Fruit fly (Drosophila melanogaster) whole organism, embryonic: ENCODE measurements around the gene morgue.

Source experiments
- Blimp-1 ChIP-seq: fragments of 200-800 bp; sonication (Bioruptor generic); optimal IDR thresholded peaks from 3 replicates; lab custom pipeline; 2018; ENCODE audit warnings: missing biosample characterization, missing genetic modification characterization, mild to moderate bottlenecking, moderate library complexity, missing genetic modification reagents
- CG10979 ChIP-seq: fragments of 200-800 bp; sonication (Bioruptor generic); optimal IDR thresholded peaks from 2 replicates; lab custom pipeline; 2018; ENCODE audit warnings: missing biosample characterization, mild to moderate bottlenecking, missing genetic modification characterization, moderate library complexity
- CG11247 ChIP-seq: fragments of 200-800 bp; sonication (Bioruptor generic); IDR thresholded peaks from 2 replicates; pipeline ENCODE4 v1.3.6; 2022; ENCODE audit warnings: missing biosample characterization, missing genetic modification characterization
- CG11456 ChIP-seq: fragments of 200-800 bp; sonication (Bioruptor generic); IDR thresholded peaks from 3 replicates; pipeline ENCODE4 v1.3.6; 2022; ENCODE audit warnings: missing biosample characterization, missing genetic modification characterization
- CG11696 ChIP-seq: fragments of 200-800 bp; sonication (Bioruptor generic); IDR thresholded peaks from 2 replicates; pipeline ENCODE4 v1.3.6; 2022; ENCODE audit warnings: missing biosample characterization, missing genetic modification characterization
- CG12219 ChIP-seq: fragments of 200-800 bp; sonication (Bioruptor generic); optimal IDR thresholded peaks from 3 replicates; lab custom pipeline; 2018; ENCODE audit warnings: missing biosample characterization, mild to moderate bottlenecking, missing genetic modification characterization
- CG12659 ChIP-seq: fragments of 200-800 bp; sonication (Bioruptor generic); optimal IDR thresholded peaks from 3 replicates; lab custom pipeline; 2017; ENCODE audit warnings: mild to moderate bottlenecking, missing biosample characterization, missing genetic modification reagents, missing genetic modification characterization
- CG13424 ChIP-seq: fragments of 200-800 bp; sonication (Bioruptor generic); optimal IDR thresholded peaks from 2 replicates; lab custom pipeline; 2019; ENCODE audit warnings: missing biosample characterization, mild to moderate bottlenecking, missing genetic modification characterization, moderate library complexity
- CG13894 ChIP-seq: fragments of 200-800 bp; sonication (Bioruptor generic); optimal IDR thresholded peaks from 3 replicates; lab custom pipeline; 2018; ENCODE audit warnings: missing biosample characterization, mild to moderate bottlenecking, missing genetic modification characterization, moderate library complexity
- CG15269 ChIP-seq: fragments of 200-800 bp; sonication (Bioruptor generic); optimal IDR thresholded peaks from 2 replicates; lab custom pipeline; 2018; ENCODE audit warnings: missing biosample characterization, mild to moderate bottlenecking, missing genetic modification characterization, moderate library complexity
- CG17361 ChIP-seq: fragments of 200-800 bp; sonication (Bioruptor generic); IDR thresholded peaks from 3 replicates; pipeline ENCODE4 v1.3.6; 2022; ENCODE audit warnings: missing biosample characterization, missing genetic modification characterization
- CG17568 ChIP-seq: fragments of 200-800 bp; sonication (Bioruptor generic); optimal IDR thresholded peaks from 2 replicates; lab custom pipeline; 2018; ENCODE audit warnings: missing biosample characterization, mild to moderate bottlenecking, missing genetic modification characterization, moderate library complexity
- CG2678 ChIP-seq: fragments of 200-800 bp; sonication (Bioruptor generic); optimal IDR thresholded peaks from 3 replicates; lab custom pipeline; 2019; ENCODE audit warnings: missing biosample characterization, mild to moderate bottlenecking, missing genetic modification characterization, moderate library complexity
- CG2712 ChIP-seq: fragments of 200-800 bp; optimal IDR thresholded peaks from 3 replicates; lab custom pipeline; 2019; ENCODE audit warnings: missing biosample characterization, mild to moderate bottlenecking, missing genetic modification characterization, moderate library complexity
- CG9932 ChIP-seq: fragments of 200-800 bp; sonication (Bioruptor generic); IDR thresholded peaks from 2 replicates; pipeline ENCODE4 v1.3.6; 2022; ENCODE audit warnings: missing biosample characterization, missing genetic modification characterization
- D19A ChIP-seq: fragments of 200-800 bp; optimal IDR thresholded peaks from 3 replicates; lab custom pipeline; 2019; ENCODE audit warnings: missing biosample characterization, mild to moderate bottlenecking, missing genetic modification characterization, moderate library complexity
- Dp ChIP-seq: fragments of 200-800 bp; sonication (Bioruptor generic); optimal IDR thresholded peaks from 2 replicates; lab custom pipeline; 2018; ENCODE audit warnings: missing biosample characterization, mild to moderate bottlenecking, missing genetic modification characterization, moderate library complexity
- Drgx ChIP-seq: fragments of 200-800 bp; sonication (Bioruptor generic); IDR thresholded peaks from 2 replicates; pipeline ENCODE4 v1.3.6; 2022; ENCODE audit warnings: missing biosample characterization, missing genetic modification characterization
- E2f2 ChIP-seq: fragments of 200-800 bp; sonication (Bioruptor generic); IDR thresholded peaks from 2 replicates; pipeline ENCODE4 v1.3.6; 2022; ENCODE audit warnings: missing biosample characterization, missing genetic modification characterization
- Fer1 ChIP-seq: fragments of 200-800 bp; sonication (Bioruptor generic); optimal IDR thresholded peaks from 2 replicates; lab custom pipeline; 2017; ENCODE audit warnings: missing biosample characterization, mild to moderate bottlenecking, missing genetic modification characterization
- Fer3 ChIP-seq: fragments of 200-800 bp; sonication (Bioruptor generic); optimal IDR thresholded peaks from 2 replicates; lab custom pipeline; 2018; ENCODE audit warnings: missing biosample characterization, mild to moderate bottlenecking, missing genetic modification characterization, moderate library complexity
- Hr51 ChIP-seq, 2 experiments: fragments of 200-800 bp; sonication (Bioruptor generic); optimal IDR thresholded peaks; 2 replicates in 1 of 2; 3 replicates in 1 of 2; lab custom pipeline; 2016 to 2018; ENCODE audit warnings: missing biosample characterization in 2 of 2, missing genetic modification characterization in 2 of 2, mild to moderate bottlenecking in 1 of 2, moderate library complexity in 1 of 2
- Hr78 ChIP-seq, 2 experiments: fragments of 200-800 bp in 1 of 2; fragments of >200 bp in 1 of 2; sonication (Bioruptor generic) in 1 of 2; optimal IDR thresholded peaks; 2 replicates each; lab custom pipeline; 2017 to 2019; ENCODE audit warnings: missing biosample characterization in 2 of 2, missing genetic modification characterization in 2 of 2, mild to moderate bottlenecking in 1 of 2, moderate library complexity in 1 of 2
- Med ChIP-seq: fragments of 200-800 bp; sonication (Bioruptor generic); peaks from one replicate; lab custom pipeline; 2016; ENCODE audit warnings: missing biosample characterization, missing genetic modification characterization, mild to moderate bottlenecking, inconsistent platforms, moderate library complexity
- Myb ChIP-seq: fragments of 200-800 bp; sonication (Bioruptor generic); optimal IDR thresholded peaks from 2 replicates; lab custom pipeline; 2016; ENCODE audit warnings: missing biosample characterization, missing genetic modification characterization
- NFAT ChIP-seq: fragments of 200-800 bp; sonication (Bioruptor generic); IDR thresholded peaks from 2 replicates; pipeline ENCODE4 v1.3.6; 2022; ENCODE audit warnings: missing biosample characterization, missing genetic modification characterization
- Pdp1 ChIP-seq, 2 experiments: fragments of 200-800 bp; sonication (Bioruptor generic); optimal IDR thresholded peaks; 3 replicates each; lab custom pipeline; 2016; ENCODE audit warnings: missing biosample characterization in 2 of 2, missing genetic modification characterization in 2 of 2, mild to moderate bottlenecking in 1 of 2, moderate library complexity in 1 of 2
- Ssrp ChIP-seq: fragments of 200-800 bp; sonication (Bioruptor generic); optimal IDR thresholded peaks from 2 replicates; lab custom pipeline; 2018; ENCODE audit warnings: missing biosample characterization, mild to moderate bottlenecking, missing genetic modification characterization, moderate library complexity
- Taf1 ChIP-seq: fragments of 200-800 bp; sonication (Bioruptor generic); IDR thresholded peaks from 2 replicates; pipeline ENCODE4 v1.3.6; 2022; ENCODE audit warnings: missing biosample characterization, missing genetic modification characterization
- Trl ChIP-seq, 3 experiments: fragments of >200 bp in 2 of 3; fragments of 200-800 bp in 1 of 3; sonication (Bioruptor generic) in 1 of 3; optimal IDR thresholded peaks; 2 replicates in 1 of 3; 3 replicates in 2 of 3; lab custom pipeline; 2016 to 2017; ENCODE audit warnings: missing biosample characterization in 1 of 3, missing genetic modification characterization in 1 of 3
- chinmo ChIP-seq: fragments of 200-800 bp; sonication (Bioruptor generic); IDR thresholded peaks from 4 replicates; pipeline ENCODE4 v1.3.6; 2022; ENCODE audit warnings: missing biosample characterization, missing genetic modification characterization; ENCODE audit not compliant: partially characterized antibody
- chm ChIP-seq: fragments of 200-800 bp; sonication (Bioruptor generic); IDR thresholded peaks from 2 replicates; pipeline ENCODE4 v1.3.6; 2022; ENCODE audit warnings: missing biosample characterization, missing genetic modification characterization
- crol ChIP-seq: fragments of 200-800 bp; sonication (Bioruptor generic); IDR thresholded peaks from 2 replicates; pipeline ENCODE4 v1.3.6; 2022; ENCODE audit warnings: missing biosample characterization, missing genetic modification characterization
- dan ChIP-seq: fragments of 200-800 bp; sonication (Bioruptor generic); IDR thresholded peaks from 2 replicates; pipeline ENCODE4 v1.3.6; 2022; ENCODE audit warnings: missing biosample characterization, missing genetic modification characterization
- dmrt11E ChIP-seq: fragments of 200-800 bp; sonication (Bioruptor generic); optimal IDR thresholded peaks from 3 replicates; lab custom pipeline; 2018; ENCODE audit warnings: missing biosample characterization, mild to moderate bottlenecking, missing genetic modification characterization, moderate library complexity
- emc ChIP-seq: fragments of 200-800 bp; sonication (Bioruptor generic); optimal IDR thresholded peaks from 2 replicates; lab custom pipeline; 2016; ENCODE audit warnings: missing biosample characterization, missing genetic modification characterization
- en ChIP-seq: fragments of 200-800 bp; sonication (Bioruptor generic); optimal IDR thresholded peaks from 2 replicates; lab custom pipeline; 2016; ENCODE audit warnings: missing biosample characterization, missing genetic modification characterization
- eyg ChIP-seq: fragments of 200-800 bp; sonication (Bioruptor generic); optimal IDR thresholded peaks from 3 replicates; lab custom pipeline; 2016; ENCODE audit warnings: missing biosample characterization, missing genetic modification characterization
- ftz-f1 ChIP-seq: fragments of 200-800 bp; sonication (Bioruptor generic); optimal IDR thresholded peaks from 2 replicates; lab custom pipeline; 2016; ENCODE audit warnings: missing biosample characterization, missing genetic modification characterization
- ken ChIP-seq: fragments of 200-800 bp; sonication (Bioruptor generic); IDR thresholded peaks from 3 replicates; pipeline ENCODE4 v1.3.6; 2022; ENCODE audit warnings: missing biosample characterization, missing genetic modification characterization
- phol ChIP-seq: fragments of 200-800 bp; sonication (Bioruptor generic); optimal IDR thresholded peaks from 3 replicates; lab custom pipeline; 2018; ENCODE audit warnings: missing biosample characterization, mild to moderate bottlenecking, missing genetic modification characterization, moderate library complexity
- prd ChIP-seq, 3 experiments: fragments of >200 bp in 2 of 3; fragments of 200-800 bp in 1 of 3; sonication (Bioruptor generic) in 1 of 3; optimal IDR thresholded peaks in 2 of 3; IDR thresholded peaks in 1 of 3; 2 replicates in 2 of 3; 3 replicates in 1 of 3; pipeline versions ENCODE4 v1.3.6 to Lab custom; 2017 to 2022; ENCODE audit warnings: missing biosample characterization in 1 of 3, missing genetic modification characterization in 1 of 3
- sd ChIP-seq: fragments of 200-800 bp; sonication (Bioruptor generic); optimal IDR thresholded peaks from 3 replicates; lab custom pipeline; 2018; ENCODE audit warnings: missing biosample characterization, mild to moderate bottlenecking, missing genetic modification characterization, moderate library complexity
- sens-2 ChIP-seq: fragments of 200-800 bp; sonication (Bioruptor generic); IDR thresholded peaks from 2 replicates; pipeline ENCODE4 v1.3.6; 2022; ENCODE audit warnings: missing biosample characterization, missing genetic modification characterization
- sob ChIP-seq: fragments of 200-800 bp; sonication (Bioruptor generic); IDR thresholded peaks from 2 replicates; pipeline ENCODE4 v1.3.6; 2022; ENCODE audit warnings: missing biosample characterization, missing genetic modification characterization
- stwl ChIP-seq: fragments of 200-800 bp; sonication (Bioruptor generic); optimal IDR thresholded peaks from 3 replicates; lab custom pipeline; 2018; ENCODE audit warnings: missing biosample characterization, mild to moderate bottlenecking, missing genetic modification characterization, moderate library complexity
- ttk ChIP-seq: fragments of 200-800 bp; sonication (Bioruptor generic); IDR thresholded peaks from 2 replicates; pipeline ENCODE4 v2.1.2; 2022; ENCODE audit warnings: missing biosample characterization, missing genetic modification characterization

Gene morgue

DNA sequence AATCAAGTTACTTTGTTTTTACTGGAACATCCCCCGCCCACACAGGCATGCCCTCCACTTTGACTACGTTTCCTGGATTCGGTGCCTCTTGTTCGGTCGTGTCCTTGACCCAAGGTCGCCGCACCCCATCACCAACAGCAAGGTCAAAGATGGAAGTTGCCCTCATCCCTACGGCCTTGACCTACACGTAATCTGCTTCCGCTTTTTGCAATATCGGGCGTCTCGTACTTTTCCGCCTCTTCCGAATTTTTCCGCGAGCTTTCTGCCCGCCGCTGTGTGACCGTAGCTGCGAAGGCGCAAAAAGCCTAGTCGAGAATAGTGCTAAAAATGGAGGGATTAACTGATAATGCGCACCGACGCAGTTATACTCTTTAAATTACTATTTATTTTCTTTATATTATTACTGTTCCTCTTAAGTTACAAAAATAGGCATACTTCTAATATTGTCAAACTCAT is 12.1 kb upstream of the morgue start, which contains the start of gene Gs1l (continued):
- TF ChIP-seq ftz-f1 (peak; percentile 88), dmrt11E (tag; lab: Kevin White, UChicago) (no peak), CG11696 (GFP tag; lab: Robert Waterston, UW) (0 out of 2 replicates have a peak, but pooled peaks have one; percentile 8), Hr78 (GFP tag; optimal IDR thresholded peaks at IDR 0.05; lab: Kevin White, UChicago) (peak in 1 of 2 experiments; percentile 55), eyg (GFP tag; lab: Kevin White, UChicago) (no peak), CG2712 (tag; lab: Kevin White, UChicago) (peak; percentile 34), Blimp-1 (GFP tag; lab: Kevin White, UChicago) (peak; percentile 22), ken (GFP tag; lab: Robert Waterston, UW) (0 out of 3 replicates have a peak, but pooled peaks have one; percentile 9), emc (GFP tag; lab: Kevin White, UChicago) (no peak), Fer3 (peak; percentile 5), en (GFP tag; lab: Kevin White, UChicago) (no peak), sd (peak; percentile 56), D19A (tag; lab: Kevin White, UChicago) (peak; percentile 99), sens-2 (GFP tag; lab: Robert Waterston, UW) (no peak), Fer1 (GFP tag; lab: Kevin White, UChicago) (peak; percentile 42), CG9932 (GFP tag; lab: Robert Waterston, UW) (peak; percentile 42; the same call in 1 of the 2 replicates), NFAT (GFP tag; lab: Robert Waterston, UW) (peak; percentile 94), Med (GFP tag; lab: Kevin White, UChicago) (peak; percentile 82), Myb (GFP tag; lab: Kevin White, UChicago) (no peak), Taf1 (GFP tag; lab: Robert Waterston, UW) (no peak), crol (GFP tag; lab: Robert Waterston, UW) (0 out of 2 replicates have a peak, but pooled peaks have one; percentile 15), Dp (GFP tag; lab: Kevin White, UChicago) (peak; percentile 54), CG12219 (GFP tag; lab: Kevin White, UChicago) (no peak), E2f2 (peak; percentile 77), chinmo (GFP tag; lab: Robert Waterston, UW) (0 out of 4 replicates have a peak, but pooled peaks have one; percentile 5), prd (optimal IDR thresholded peaks at IDR 0.05; lab: Kevin White, UChicago) (no peak), prd (GFP tag; IDR thresholded peaks at IDR 0.05; lab: Robert Waterston, UW) (no peak), CG11247 (GFP tag; lab: Robert Waterston, UW) (0 out of 2 replicates have a peak, but pooled peaks have one; percentile 22), CG15269 (tag; lab: Kevin White, UChicago) (peak; percentile 49), sob (GFP tag; lab: Robert Waterston, UW) (peak; percentile 38; the same call in 1 of the 2 replicates), CG11456 (GFP tag; lab: Robert Waterston, UW) (no peak), chm (GFP tag; lab: Robert Waterston, UW) (peak; percentile 7; the same call in 1 of the 2 replicates), dan (GFP tag; lab: Robert Waterston, UW) (no peak), Trl (optimal IDR thresholded peaks at IDR 0.05; lab: Kevin White, UChicago) (no peak), Trl (GFP tag; optimal IDR thresholded peaks at IDR 0.05; lab: Kevin White, UChicago) (no peak), Hr51 (GFP tag; optimal IDR thresholded peaks at IDR 0.05; lab: Kevin White, UChicago) (peak in 1 of 2 experiments; percentile 21), CG17361 (0 out of 3 replicates have a peak, but pooled peaks have one; percentile 15), CG17568 (no peak), Drgx (peak; percentile 54), stwl (no peak), ttk (GFP tag; lab: Robert Waterston, UW) (no peak), CG2678 (peak; percentile 38), phol (peak; percentile 11), CG12659 (GFP tag; lab: Kevin White, UChicago) (peak; percentile 40), CG13424 (tag; lab: Kevin White, UChicago) (peak; percentile 21), Pdp1 (GFP tag; optimal IDR thresholded peaks at IDR 0.05; lab: Kevin White, UChicago) (peak in 1 of 2 experiments; percentile 11), CG10979 (tag; lab: Kevin White, UChicago) (peak; percentile 11), Ssrp (tag; lab: Kevin White, UChicago) (peak; percentile 42), CG13894 (tag; lab: Kevin White, UChicago) (peak; percentile 54)
